Fruit fly (Drosophila melanogaster) whole organism, adult: ENCODE data around the gene Klp10A.

ENCODE experiments used
- CG11617 ChIP-seq: fragments of 200-800 bp; sonication (Bioruptor generic); optimal IDR thresholded peaks from 2 replicates; lab custom pipeline; 2017; ENCODE audit warnings: mild to moderate bottlenecking, missing biosample characterization, missing genetic modification reagents, missing genetic modification characterization
- CG12768 ChIP-seq: fragments of 200-800 bp; sonication (Bioruptor generic); optimal IDR thresholded peaks from 2 replicates; lab custom pipeline; 2017; ENCODE audit warnings: missing biosample characterization, missing genetic modification characterization, mild to moderate bottlenecking, moderate library complexity, missing genetic modification reagents
- CG14711 ChIP-seq: fragments of 200-800 bp; sonication (Bioruptor generic); optimal IDR thresholded peaks from 2 replicates; lab custom pipeline; 2018; ENCODE audit warnings: missing biosample characterization, mild to moderate bottlenecking, missing genetic modification characterization, moderate library complexity
- CG1620 ChIP-seq: fragments of 200-800 bp; sonication (Bioruptor generic); optimal IDR thresholded peaks from 2 replicates; lab custom pipeline; 2016; ENCODE audit warnings: missing biosample characterization, missing genetic modification characterization
- CG33017 ChIP-seq: fragments of 200-800 bp; sonication (Bioruptor generic); optimal IDR thresholded peaks from 2 replicates; lab custom pipeline; 2018; ENCODE audit warnings: missing biosample characterization, mild to moderate bottlenecking, missing genetic modification characterization, moderate library complexity
- CG5204 ChIP-seq: fragments of 200-800 bp; sonication (Bioruptor generic); optimal IDR thresholded peaks from 2 replicates; lab custom pipeline; 2016; ENCODE audit warnings: missing biosample characterization, missing genetic modification characterization
- CG7045 ChIP-seq: fragments of 200-800 bp; sonication (Bioruptor generic); optimal IDR thresholded peaks from 2 replicates; lab custom pipeline; 2017; ENCODE audit warnings: missing biosample characterization, mild to moderate bottlenecking, missing genetic modification characterization
- CG7101 ChIP-seq: fragments of 200-800 bp; sonication (Bioruptor generic); optimal IDR thresholded peaks from 2 replicates; lab custom pipeline; 2018; ENCODE audit warnings: missing biosample characterization, mild to moderate bottlenecking, missing genetic modification characterization, moderate library complexity
- Clk ChIP-seq: fragments of 200-800 bp; sonication (Bioruptor generic); optimal IDR thresholded peaks from 2 replicates; lab custom pipeline; 2017; ENCODE audit warnings: missing biosample characterization, missing genetic modification characterization
- Crg-1 ChIP-seq: fragments of 200-800 bp; sonication (Bioruptor generic); optimal IDR thresholded peaks from 2 replicates; lab custom pipeline; 2016; ENCODE audit warnings: missing biosample characterization, missing genetic modification characterization
- Hr96 ChIP-seq: fragments of 200-800 bp; sonication (Bioruptor generic); optimal IDR thresholded peaks from 2 replicates; lab custom pipeline; 2016; ENCODE audit warnings: missing biosample characterization, missing genetic modification characterization
- Mnt ChIP-seq: fragments of 200-800 bp; sonication (Bioruptor generic); optimal IDR thresholded peaks from 2 replicates; lab custom pipeline; 2016; ENCODE audit warnings: missing biosample characterization, mild to moderate bottlenecking, missing genetic modification characterization
- bab1 ChIP-seq: fragments of 200-800 bp; sonication (Bioruptor generic); optimal IDR thresholded peaks from 3 replicates; lab custom pipeline; 2019; ENCODE audit warnings: missing biosample characterization, mild to moderate bottlenecking, missing genetic modification characterization, moderate library complexity
- cic ChIP-seq: fragments of 200-800 bp; sonication (Bioruptor generic); optimal IDR thresholded peaks from 2 replicates; lab custom pipeline; 2017; ENCODE audit warnings: missing biosample characterization, mild to moderate bottlenecking, missing genetic modification characterization, moderate library complexity
- cnc ChIP-seq, 2 experiments: fragments of >200 bp; optimal IDR thresholded peaks; 2 replicates each; lab custom pipeline; 2017
- kay ChIP-seq: fragments of 200-800 bp; sonication (Bioruptor generic); peaks from one replicate; lab custom pipeline; 2016; ENCODE audit warnings: missing biosample characterization, missing genetic modification characterization, borderline replicate concordance
- ovo ChIP-seq: fragments of 200-800 bp; sonication (Bioruptor generic); optimal IDR thresholded peaks from 2 replicates; lab custom pipeline; 2016; ENCODE audit warnings: missing biosample characterization, missing genetic modification characterization
- pad ChIP-seq: fragments of 200-800 bp; sonication (Bioruptor generic); optimal IDR thresholded peaks from 3 replicates; lab custom pipeline; 2017; ENCODE audit warnings: missing biosample characterization, missing genetic modification characterization, mild to moderate bottlenecking, moderate library complexity, missing genetic modification reagents
- tj ChIP-seq: fragments of 200-800 bp; sonication (Bioruptor generic); optimal IDR thresholded peaks from 3 replicates; lab custom pipeline; 2017; ENCODE audit warnings: missing biosample characterization, mild to moderate bottlenecking, missing genetic modification characterization, moderate library complexity
- toe ChIP-seq: fragments of 200-800 bp; sonication (Bioruptor generic); optimal IDR thresholded peaks from 2 replicates; lab custom pipeline; 2016; ENCODE audit warnings: missing biosample characterization, missing genetic modification characterization

Klp10A gene

dm6 chrX:11159710-11160446 lies 23.0 kb upstream of the Klp10A start, which contains the start of gene CG32668:
CG32668 (minus strand) TSS chrX:11159760.
- TF ChIP-seq kay (no peak), ovo (GFP tag; lab: Kevin White, UChicago) (no peak), toe (no peak), tj (GFP tag; lab: Kevin White, UChicago) (no peak), Mnt (GFP tag; lab: Kevin White, UChicago) (no peak), CG7101 (tag; lab: Kevin White, UChicago) (no peak), pad (GFP tag; lab: Kevin White, UChicago) (no peak), CG7045 (no peak), bab1 (GFP tag; lab: Kevin White, UChicago) (no peak)

dm6 chrX:11155808-11156589 lies 19.1 kb upstream of the Klp10A start:
- TF ChIP-seq Clk (GFP tag; lab: Kevin White, UChicago): no peak
- TF ChIP-seq cnc (optimal IDR thresholded peaks at IDR 0.05; lab: Kevin White, UChicago): no peak
- peak; percentile 42 for TF ChIP-seq cic (GFP tag; lab: Kevin White, UChicago)
- no peak for TF ChIP-seq CG12768 (GFP tag; lab: Kevin White, UChicago)
- TF ChIP-seq pad (GFP tag; lab: Kevin White, UChicago): no peak
- TF ChIP-seq CG14711 (tag; lab: Kevin White, UChicago): no peak
- TF ChIP-seq ovo (GFP tag; lab: Kevin White, UChicago): no peak
- no peak for TF ChIP-seq Mnt (GFP tag; lab: Kevin White, UChicago)
- TF ChIP-seq bab1 (GFP tag; lab: Kevin White, UChicago): peak; percentile 10
- no peak for TF ChIP-seq CG11617 (GFP tag; lab: Kevin White, UChicago)
- TF ChIP-seq tj (GFP tag; lab: Kevin White, UChicago): peak; percentile 43
- no peak for TF ChIP-seq CG7045
- TF ChIP-seq Hr96 (GFP tag; lab: Kevin White, UChicago): no peak
- no peak for TF ChIP-seq CG7101 (tag; lab: Kevin White, UChicago)
- TF ChIP-seq CG33017 (tag; lab: Kevin White, UChicago): no peak
- TF ChIP-seq Crg-1: no peak
- TF ChIP-seq CG5204: no peak
- no peak for TF ChIP-seq toe
- no peak for TF ChIP-seq CG1620
- peak; percentile 36 for TF ChIP-seq kay

- TF ChIP-seq Mnt (GFP tag; lab: Kevin White, UChicago) (peak; percentile 44), CG14711 (tag; lab: Kevin White, UChicago) (no peak), tj (GFP tag; lab: Kevin White, UChicago) (peak; percentile 57), CG33017 (tag; lab: Kevin White, UChicago) (no peak), cic (GFP tag; lab: Kevin White, UChicago) (peak; percentile 14), Crg-1 (peak; percentile 37), pad (GFP tag; lab: Kevin White, UChicago) (peak; percentile 23), ovo (GFP tag; lab: Kevin White, UChicago) (no peak), CG7101 (tag; lab: Kevin White, UChicago) (peak; percentile 2)
Measured at dm6 chrX:11154511-11155197, 17.7 kb upstream of the Klp10A start.

- TF ChIP-seq ovo (GFP tag; lab: Kevin White, UChicago) (peak; percentile 21), CG12768 (GFP tag; lab: Kevin White, UChicago) (no peak), CG1620 (peak; percentile 19), CG7101 (tag; lab: Kevin White, UChicago) (peak; percentile 23), bab1 (GFP tag; lab: Kevin White, UChicago) (peak; percentile 5), tj (GFP tag; lab: Kevin White, UChicago) (no peak), CG33017 (tag; lab: Kevin White, UChicago) (no peak), CG7045 (no peak), kay (peak; percentile 73), cnc (optimal IDR thresholded peaks at IDR 0.05; lab: Kevin White, UChicago) (no peak), Hr96 (GFP tag; lab: Kevin White, UChicago) (no peak), Mnt (GFP tag; lab: Kevin White, UChicago) (peak; percentile 12), CG5204 (peak; percentile 23), pad (GFP tag; lab: Kevin White, UChicago) (peak; percentile 50), CG11617 (GFP tag; lab: Kevin White, UChicago) (no peak), cic (GFP tag; lab: Kevin White, UChicago) (no peak)
Measured at dm6 chrX:11153826-11154510, 17.1 kb upstream of the Klp10A start, which contains the start of the genes rtv and Dlic. rtv (minus strand) TSS chrX:11153990. Dlic (plus strand) TSS chrX:11154421.

dm6 chrX:11153413-11153812 lies 16.5 kb upstream of the Klp10A start:
- TF ChIP-seq Clk (GFP tag; lab: Kevin White, UChicago) (no peak), kay (peak; percentile 49), CG7101 (tag; lab: Kevin White, UChicago) (no peak)
